Fruit fly (Drosophila melanogaster): ENCODE measurements around the gene IKKbeta.
A peak's percentile ranks its signal among the peaks of the same experiment; 100 is the strongest.

Gene IKKbeta

dm6 chr3R:16034186-16034585 is 15.0 kb downstream of the IKKbeta start:
- TF ChIP-seq Pif1A (GFP tag; optimal IDR thresholded peaks at IDR 0.05) (no peak), CG14655 (GFP tag; optimal IDR thresholded peaks at IDR 0.05) (no peak)

- TF ChIP-seq CG34367 (tag; optimal IDR thresholded peaks at IDR 0.05) (no peak), CG4496 (GFP tag; IDR thresholded peaks at IDR 0.05) (no peak), CG10348 (GFP tag; IDR thresholded peaks at IDR 0.05) (no peak), CG15710 (tag; optimal IDR thresholded peaks at IDR 0.05) (no peak), Ets98B (GFP tag; IDR thresholded peaks at IDR 0.05) (no peak), fd96Ca (GFP tag; IDR thresholded peaks at IDR 0.05) (no peak), CG8159 (tag; optimal IDR thresholded peaks at IDR 0.05) (no peak), Snoo (tag; optimal IDR thresholded peaks at IDR 0.05) (no peak), Pif1B (GFP tag; optimal IDR thresholded peaks at IDR 0.05) (no peak), CG32121 (GFP tag; IDR thresholded peaks at IDR 0.05) (no peak), D1 (tag; optimal IDR thresholded peaks at IDR 0.05) (no peak), CG9948 (tag; optimal IDR thresholded peaks at IDR 0.05) (no peak)
These were observed 15.5 kb downstream of the IKKbeta start for dm6 chr3R:16033727-16034126.

DNA sequence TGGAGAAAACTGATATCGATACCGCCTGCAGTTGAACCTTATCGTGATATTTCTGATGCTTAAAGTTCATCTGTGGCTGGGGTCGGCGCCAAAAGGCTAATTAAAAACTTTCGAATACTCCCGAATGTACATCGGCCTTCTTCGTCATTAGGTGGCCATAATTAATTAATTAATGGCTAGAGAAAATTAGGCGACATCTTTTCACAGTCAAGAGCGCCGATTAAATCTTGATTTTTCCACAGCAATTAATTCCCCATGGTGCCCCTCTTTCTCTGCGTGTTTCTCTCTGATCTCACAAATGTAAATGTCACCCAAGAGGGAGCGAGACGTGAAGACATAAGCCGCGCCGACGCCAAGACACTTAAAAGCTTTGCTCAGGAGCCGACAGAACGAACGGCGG is 18.8 kb downstream of the IKKbeta start:
- TF ChIP-seq CG8301 (tag; optimal IDR thresholded peaks at IDR 0.05) (no peak), fd96Ca (GFP tag; IDR thresholded peaks at IDR 0.05) (no peak), CG8159 (tag; optimal IDR thresholded peaks at IDR 0.05) (no peak), Ets98B (GFP tag; IDR thresholded peaks at IDR 0.05) (no peak), CG10348 (GFP tag; IDR thresholded peaks at IDR 0.05) (no peak), CG13204 (GFP tag; optimal IDR thresholded peaks at IDR 0.05) (no peak), CG34367 (tag; optimal IDR thresholded peaks at IDR 0.05) (no peak), EcR (GFP tag; optimal IDR thresholded peaks at IDR 0.05) (no peak), CG9948 (tag; optimal IDR thresholded peaks at IDR 0.05) (no peak), CG32121 (GFP tag; IDR thresholded peaks at IDR 0.05) (no peak)

- TF ChIP-seq Snoo (tag; optimal IDR thresholded peaks at IDR 0.05) (no peak), CG34367 (tag; optimal IDR thresholded peaks at IDR 0.05) (no peak), CG10348 (GFP tag; IDR thresholded peaks at IDR 0.05) (no peak), CG9948 (tag; optimal IDR thresholded peaks at IDR 0.05) (no peak), CG32121 (GFP tag; IDR thresholded peaks at IDR 0.05) (no peak), D1 (tag; optimal IDR thresholded peaks at IDR 0.05) (no peak), Ets98B (GFP tag; IDR thresholded peaks at IDR 0.05) (no peak), CG8301 (tag; optimal IDR thresholded peaks at IDR 0.05) (no peak), Pif1B (GFP tag; optimal IDR thresholded peaks at IDR 0.05) (no peak), CG14655 (GFP tag; optimal IDR thresholded peaks at IDR 0.05) (no peak), CG17806 (tag; optimal IDR thresholded peaks at IDR 0.05) (no peak), rn (GFP tag; IDR thresholded peaks at IDR 0.05) (no peak)
These were observed 19.6 kb downstream of the IKKbeta start for dm6 chr3R:16029584-16029983.

DNA sequence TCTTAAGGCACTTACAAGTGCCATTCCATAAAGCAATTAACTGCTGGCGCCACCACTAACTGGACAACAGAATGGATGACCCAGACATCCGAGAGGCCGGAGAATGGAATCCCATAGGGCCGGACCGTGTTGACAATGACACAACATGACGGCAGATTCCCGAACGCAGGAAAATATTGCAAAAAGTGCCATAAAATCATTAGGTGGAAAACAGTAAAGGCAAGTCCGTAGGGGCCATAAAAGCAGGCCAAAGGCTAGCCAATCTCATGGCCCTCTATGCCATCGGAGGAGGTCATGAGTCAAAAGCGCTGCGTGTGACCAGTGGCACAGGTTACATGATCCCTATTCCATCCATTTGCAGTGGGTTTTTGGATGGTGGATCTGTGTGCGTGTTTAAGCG is 20.6 kb downstream of the IKKbeta start:
- TF ChIP-seq CG10348 (GFP tag; IDR thresholded peaks at IDR 0.05) (no peak), CG32121 (GFP tag; IDR thresholded peaks at IDR 0.05) (no peak), CG8159 (tag; optimal IDR thresholded peaks at IDR 0.05) (no peak), CG12605 (GFP tag; IDR thresholded peaks at IDR 0.05) (no peak), Ets98B (GFP tag; IDR thresholded peaks at IDR 0.05) (no peak), Pif1B (GFP tag; optimal IDR thresholded peaks at IDR 0.05) (no peak), CG9948 (tag; optimal IDR thresholded peaks at IDR 0.05) (no peak), Pif1A (GFP tag; optimal IDR thresholded peaks at IDR 0.05) (no peak), D1 (tag; optimal IDR thresholded peaks at IDR 0.05) (no peak)

DNA sequence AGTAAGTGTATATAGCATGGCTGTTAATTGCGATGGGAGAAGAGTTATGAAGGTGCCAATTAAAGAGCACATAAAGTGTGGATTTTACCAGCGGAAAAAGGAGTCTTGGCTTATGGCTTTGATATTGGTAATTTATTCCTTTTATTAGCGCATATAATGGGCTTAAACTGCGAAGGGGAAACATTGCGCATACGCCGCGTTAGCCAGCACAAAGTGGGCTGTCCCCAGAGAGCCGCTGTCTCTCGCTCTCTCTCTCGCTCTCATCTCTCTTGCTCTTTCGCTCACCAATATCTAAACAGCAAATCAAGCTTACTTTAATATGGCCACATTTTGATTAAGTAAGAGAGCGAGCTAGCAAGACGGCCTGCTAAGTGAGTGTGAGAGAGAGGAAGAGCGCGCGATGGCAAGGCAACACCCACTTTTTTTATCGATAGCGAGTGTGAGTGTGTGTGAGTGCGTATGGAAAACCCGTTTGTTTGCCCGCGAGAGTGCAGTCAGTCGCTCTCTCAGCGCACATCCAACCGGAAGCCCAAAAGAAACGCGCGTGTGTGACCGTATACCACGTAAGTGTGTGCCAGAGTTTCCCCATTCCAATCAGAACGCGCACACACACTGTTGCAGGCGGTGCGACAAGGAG is 23.5 kb downstream of the IKKbeta start, which contains the start of gene pnr:
Gene pnr, plus strand, starts transcription at position 493 of the 637 bp plus-strand sequence.
- TF ChIP-seq Pif1B (GFP tag; optimal IDR thresholded peaks at IDR 0.05) (no peak), EcR (GFP tag; optimal IDR thresholded peaks at IDR 0.05) (peak; percentile 20), CG8159 (tag; optimal IDR thresholded peaks at IDR 0.05) (no peak), CG9948 (tag; optimal IDR thresholded peaks at IDR 0.05) (no peak), Snoo (tag; optimal IDR thresholded peaks at IDR 0.05) (no peak), CG13204 (GFP tag; optimal IDR thresholded peaks at IDR 0.05) (no peak), CG15710 (tag; optimal IDR thresholded peaks at IDR 0.05) (no peak), fd96Ca (GFP tag; IDR thresholded peaks at IDR 0.05) (0 out of 3 replicates have a peak, but pooled peaks have one; percentile 29), rn (GFP tag; IDR thresholded peaks at IDR 0.05) (0 out of 2 replicates have a peak, but pooled peaks have one; percentile 27), Ets98B (GFP tag; IDR thresholded peaks at IDR 0.05) (no peak), gl (tag; optimal IDR thresholded peaks at IDR 0.05) (peak; percentile 14), CG4496 (GFP tag; IDR thresholded peaks at IDR 0.05) (no peak), CG12605 (GFP tag; IDR thresholded peaks at IDR 0.05) (no peak), CG10348 (GFP tag; IDR thresholded peaks at IDR 0.05) (no peak), CG8301 (tag; optimal IDR thresholded peaks at IDR 0.05) (no peak), Pif1A (GFP tag; optimal IDR thresholded peaks at IDR 0.05) (no peak), CG17806 (tag; optimal IDR thresholded peaks at IDR 0.05) (no peak), D1 (tag; optimal IDR thresholded peaks at IDR 0.05) (no peak), CG32121 (GFP tag; IDR thresholded peaks at IDR 0.05) (peak; percentile 33; the same call in 1 of the 2 replicates), CG34367 (tag; optimal IDR thresholded peaks at IDR 0.05) (no peak), CG14655 (GFP tag; optimal IDR thresholded peaks at IDR 0.05) (no peak)

dm6 chr3R:16024110-16024509 is 25.1 kb downstream of the IKKbeta start:
- TF ChIP-seq CG4496 (GFP tag; IDR thresholded peaks at IDR 0.05): 0 out of 3 replicates have a peak, but pooled peaks have one; percentile 10
- TF ChIP-seq EcR (GFP tag; optimal IDR thresholded peaks at IDR 0.05): no peak
- TF ChIP-seq Pif1B (GFP tag; optimal IDR thresholded peaks at IDR 0.05): no peak

Data from whole organism, pupa.